Fruit fly (Drosophila melanogaster): ENCODE results near the gene CG9801.

The CG9801 gene

DNA sequence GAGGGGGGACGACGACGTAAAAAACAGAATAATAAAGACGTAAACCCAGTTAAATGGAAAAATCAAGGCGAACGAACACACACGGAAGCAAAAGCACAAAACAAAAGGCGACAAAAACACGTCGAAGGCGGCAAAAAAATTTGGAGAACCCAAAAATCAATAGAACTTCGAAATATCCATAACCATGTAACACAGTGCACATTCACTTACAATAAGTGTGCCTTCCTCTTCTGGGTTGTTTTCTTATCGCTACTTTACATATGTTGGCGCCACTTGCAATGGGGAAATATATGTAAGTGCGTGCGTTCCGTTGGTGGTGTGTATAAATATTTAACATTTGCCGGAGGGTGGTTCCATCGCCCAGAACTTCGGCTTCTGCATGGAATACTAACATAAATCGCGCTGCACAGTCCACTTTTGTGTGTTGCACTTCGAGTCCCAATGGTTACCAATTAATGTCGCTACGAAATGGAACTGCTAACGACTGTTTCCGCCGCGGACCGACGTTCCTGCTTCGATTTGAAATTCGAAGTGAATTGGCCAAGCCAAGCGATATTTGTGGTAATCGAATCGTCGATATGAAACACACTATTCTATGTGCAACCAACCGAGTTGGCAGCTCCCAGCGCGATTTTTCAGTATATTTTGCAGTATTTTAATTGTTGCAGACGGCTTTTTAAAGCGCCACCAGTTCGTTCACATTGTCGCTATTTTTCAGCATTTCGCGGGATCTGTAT is at the start of gene CG9801, which contains the start of gene Nasp:
Gene CG9801, minus strand, starts transcription at position 542 of the 737 bp plus-strand sequence.
Gene Nasp, plus strand, starts transcription at position 665 of the 737 bp plus-strand sequence.
- TF ChIP-seq Dll (optimal IDR thresholded peaks at IDR 0.05) (no peak), CG8478 (optimal IDR thresholded peaks at IDR 0.05) (no peak), usp (GFP tag; optimal IDR thresholded peaks at IDR 0.05) (no peak), pan (optimal IDR thresholded peaks at IDR 0.05) (no peak), EcR (GFP tag; optimal IDR thresholded peaks at IDR 0.05) (no peak), psq (optimal IDR thresholded peaks at IDR 0.05) (no peak)

DNA sequence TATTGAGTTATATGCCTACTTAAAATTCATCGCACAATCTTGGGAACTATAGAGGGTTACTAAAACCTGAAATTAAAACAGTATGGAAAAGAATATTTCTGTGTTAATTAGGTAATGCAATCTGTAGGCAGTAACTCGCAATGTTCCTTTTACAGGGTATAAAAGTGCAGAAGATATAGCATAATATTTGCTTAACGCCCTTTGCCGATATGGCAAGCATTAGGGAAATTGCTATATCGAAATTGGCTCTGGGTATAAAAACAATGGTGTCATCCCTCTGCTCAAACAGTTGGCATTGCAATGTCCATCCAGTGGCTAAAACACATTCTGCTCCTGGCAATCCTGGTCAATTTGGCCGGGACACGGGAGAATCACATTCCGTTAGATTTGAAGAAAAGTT is 46.9 kb upstream of the CG9801 start, which contains the start of gene Ir85a:
Gene Ir85a, plus strand, starts transcription at position 301 of the 400 bp plus-strand sequence.
- TF ChIP-seq usp (GFP tag; optimal IDR thresholded peaks at IDR 0.05) = no peak
- no peak for TF ChIP-seq Dll (optimal IDR thresholded peaks at IDR 0.05)
- no peak for TF ChIP-seq pan (optimal IDR thresholded peaks at IDR 0.05)
- TF ChIP-seq EcR (GFP tag; optimal IDR thresholded peaks at IDR 0.05) = no peak
- TF ChIP-seq CG8478 (optimal IDR thresholded peaks at IDR 0.05) = no peak
- no peak for TF ChIP-seq psq (optimal IDR thresholded peaks at IDR 0.05)

DNA sequence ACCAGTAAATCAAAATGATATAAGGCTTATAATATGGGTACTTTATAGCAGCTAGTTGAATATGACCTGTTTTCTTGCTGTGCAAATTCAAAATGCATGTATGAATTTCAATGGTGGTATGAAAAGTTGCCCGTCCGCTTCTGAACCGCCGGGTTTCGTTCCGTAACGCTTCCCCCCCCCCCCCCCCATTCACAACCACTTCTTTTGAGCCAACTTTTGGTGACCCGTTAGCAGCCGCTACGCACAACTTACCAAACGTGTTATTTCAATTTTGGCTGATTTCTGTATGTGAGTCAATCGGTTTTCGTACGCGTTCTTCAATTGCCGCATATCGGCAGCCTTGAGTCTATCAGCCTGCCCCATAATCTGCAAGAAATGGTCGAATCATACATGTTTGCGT is 46.3 kb upstream of the CG9801 start:
- TF ChIP-seq CG8478 (optimal IDR thresholded peaks at IDR 0.05) = no peak
- no peak for TF ChIP-seq pan (optimal IDR thresholded peaks at IDR 0.05)
- TF ChIP-seq psq (optimal IDR thresholded peaks at IDR 0.05) = no peak
- no peak for TF ChIP-seq usp (GFP tag; optimal IDR thresholded peaks at IDR 0.05)
- TF ChIP-seq EcR (GFP tag; optimal IDR thresholded peaks at IDR 0.05) = no peak
- TF ChIP-seq Dll (optimal IDR thresholded peaks at IDR 0.05) = no peak

DNA sequence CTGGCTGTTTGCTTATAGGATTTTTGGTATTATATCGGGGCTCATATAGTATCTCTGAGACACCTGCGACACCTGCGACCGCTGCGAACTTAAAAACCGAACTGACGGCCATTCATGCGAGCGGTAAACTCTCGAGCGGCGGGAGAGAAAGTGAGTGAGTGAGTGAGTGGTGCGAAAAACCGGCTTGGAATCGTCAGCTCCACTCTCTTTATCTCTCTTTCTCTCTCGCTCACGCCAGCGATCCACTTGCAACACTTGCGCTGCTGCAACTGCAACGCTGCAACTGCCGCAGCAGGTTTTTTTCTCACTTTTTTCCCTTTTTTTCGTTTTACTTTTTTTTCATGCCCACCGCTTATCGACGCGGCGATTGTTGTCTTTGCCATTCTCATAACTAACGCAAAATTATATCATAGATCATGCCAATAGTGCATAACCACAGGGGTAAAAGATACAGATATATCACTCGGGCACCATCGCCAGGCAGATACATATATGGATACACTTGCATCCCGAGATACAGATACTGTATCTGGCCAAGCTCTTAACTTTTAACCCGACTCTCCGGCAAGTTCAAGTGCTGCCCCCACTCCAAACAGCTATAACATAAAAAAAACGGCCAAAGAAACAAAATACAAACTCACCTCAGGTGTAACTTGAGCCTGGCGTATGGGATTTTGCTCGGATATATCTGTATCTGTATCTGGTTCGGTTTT is 45.1 kb upstream of the CG9801 start:
- TF ChIP-seq pan (optimal IDR thresholded peaks at IDR 0.05) (peak; percentile 39), Dll (optimal IDR thresholded peaks at IDR 0.05) (peak; percentile 16), EcR (GFP tag; optimal IDR thresholded peaks at IDR 0.05) (no peak)

DNA sequence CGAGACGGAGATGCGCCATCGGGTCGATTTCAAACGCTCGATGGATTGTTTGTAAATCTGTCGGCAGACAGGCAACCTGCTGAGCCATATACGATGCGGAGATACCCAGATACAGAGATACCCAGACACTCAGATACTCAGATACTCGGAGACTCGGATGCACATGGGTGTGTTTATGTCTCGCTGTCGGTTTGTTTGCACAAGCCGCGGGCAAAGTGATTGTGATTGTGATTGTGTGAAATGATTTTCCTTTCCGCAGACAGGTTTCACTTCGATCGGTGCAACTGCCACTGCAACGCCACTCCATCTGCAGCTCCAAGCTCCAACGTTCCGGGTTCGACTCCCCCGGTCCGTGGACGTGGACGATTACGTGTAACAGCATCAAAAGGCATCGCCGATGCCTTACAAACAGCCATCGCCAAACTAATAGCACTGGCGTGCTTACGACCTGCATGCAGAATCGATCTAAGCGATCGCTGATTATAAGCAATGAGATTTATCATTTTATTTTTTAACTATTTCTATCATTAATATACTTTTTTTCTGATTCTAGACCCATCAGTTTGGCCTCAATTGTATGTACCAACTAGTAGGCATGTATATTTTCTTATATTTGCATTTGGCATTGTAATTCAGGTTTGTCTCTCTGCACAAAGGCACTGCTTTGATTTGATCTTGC is 41.4 kb upstream of the CG9801 start:
- no peak for TF ChIP-seq psq (optimal IDR thresholded peaks at IDR 0.05)
- no peak for TF ChIP-seq CG8478 (optimal IDR thresholded peaks at IDR 0.05)
- no peak for TF ChIP-seq Dll (optimal IDR thresholded peaks at IDR 0.05)
- no peak for TF ChIP-seq usp (GFP tag; optimal IDR thresholded peaks at IDR 0.05)
- no peak for TF ChIP-seq pan (optimal IDR thresholded peaks at IDR 0.05)
- TF ChIP-seq EcR (GFP tag; optimal IDR thresholded peaks at IDR 0.05) = no peak

DNA sequence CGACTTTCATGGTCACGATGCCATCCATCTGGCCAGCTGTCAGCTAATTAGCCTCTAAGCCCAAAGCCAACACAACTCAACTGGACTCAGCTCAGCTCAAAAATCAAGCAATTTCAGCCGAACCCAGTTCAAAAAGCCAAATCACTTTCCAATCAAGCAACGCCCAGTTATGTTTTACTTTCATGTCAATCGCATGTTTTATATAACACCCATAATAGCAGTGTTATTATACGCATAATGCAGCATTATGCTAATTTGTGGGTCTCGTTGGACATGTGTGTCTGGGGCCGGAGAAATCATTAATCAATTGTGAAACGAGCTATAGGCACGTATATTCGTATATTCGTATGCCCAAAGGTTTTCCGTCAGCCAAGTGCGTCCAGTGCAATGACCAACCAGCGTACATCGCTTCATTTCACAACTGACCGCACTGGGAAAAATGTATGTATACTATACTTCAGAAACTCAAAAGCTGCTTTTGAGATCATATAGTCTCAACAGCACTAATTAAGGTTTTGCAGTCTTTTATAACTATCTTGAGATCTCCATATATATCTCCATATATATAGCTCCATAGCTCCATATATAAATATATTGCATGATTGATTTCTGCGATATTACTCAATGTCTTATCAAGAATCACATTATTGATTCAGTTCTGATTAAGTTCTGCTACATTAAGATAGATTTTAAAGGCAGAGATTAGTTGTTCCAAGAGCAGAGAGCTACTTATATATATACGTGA is 40.2 kb upstream of the CG9801 start:
- no peak for TF ChIP-seq Dll (optimal IDR thresholded peaks at IDR 0.05)
- no peak for TF ChIP-seq psq (optimal IDR thresholded peaks at IDR 0.05)
- TF ChIP-seq CG8478 (optimal IDR thresholded peaks at IDR 0.05) = no peak
- TF ChIP-seq pan (optimal IDR thresholded peaks at IDR 0.05) = no peak
- no peak for TF ChIP-seq usp (GFP tag; optimal IDR thresholded peaks at IDR 0.05)
- TF ChIP-seq EcR (GFP tag; optimal IDR thresholded peaks at IDR 0.05) = no peak

DNA sequence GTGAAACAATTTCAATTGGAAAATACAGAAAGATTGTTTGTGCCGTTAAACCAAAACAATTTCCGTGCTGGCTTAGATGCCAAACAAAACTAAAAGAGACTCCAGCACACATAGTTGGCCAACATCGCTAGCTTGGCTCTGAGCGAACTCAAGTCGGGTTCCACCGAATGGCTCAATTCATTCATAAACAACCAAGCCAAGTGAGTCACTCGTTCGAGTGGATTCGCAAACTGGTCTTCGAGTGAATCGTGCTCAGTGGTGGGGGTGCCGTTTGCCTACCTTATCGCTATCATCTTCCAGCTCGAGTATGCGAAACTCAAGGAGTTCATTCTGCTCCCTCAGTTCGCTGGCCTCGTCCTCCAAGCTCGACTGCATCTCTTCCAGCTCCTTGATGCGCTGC is 38.0 kb upstream of the CG9801 start:
- TF ChIP-seq Dll (optimal IDR thresholded peaks at IDR 0.05) (no peak), pan (optimal IDR thresholded peaks at IDR 0.05) (no peak), EcR (GFP tag; optimal IDR thresholded peaks at IDR 0.05) (no peak), CG8478 (optimal IDR thresholded peaks at IDR 0.05) (no peak), psq (optimal IDR thresholded peaks at IDR 0.05) (no peak), usp (GFP tag; optimal IDR thresholded peaks at IDR 0.05) (no peak)

DNA sequence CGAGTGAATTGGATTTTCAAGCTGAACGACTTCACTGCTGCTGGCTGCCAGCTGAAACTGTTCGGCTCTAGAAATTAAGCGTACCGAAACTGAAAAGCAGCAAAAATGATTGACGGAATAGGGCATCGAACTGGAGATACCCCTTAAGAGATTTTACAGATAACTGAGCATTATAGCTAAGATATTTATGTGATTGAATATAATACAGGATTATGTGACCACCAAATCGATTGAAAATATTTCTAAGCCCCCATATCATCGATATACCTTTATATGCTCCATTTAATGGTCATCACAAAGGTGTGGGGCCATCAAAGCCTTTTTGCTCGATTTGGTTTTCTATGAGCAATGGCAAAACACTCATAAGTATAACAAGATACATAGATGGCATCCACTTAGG is 37.3 kb upstream of the CG9801 start:
- TF ChIP-seq EcR (GFP tag; optimal IDR thresholded peaks at IDR 0.05) = no peak

DNA sequence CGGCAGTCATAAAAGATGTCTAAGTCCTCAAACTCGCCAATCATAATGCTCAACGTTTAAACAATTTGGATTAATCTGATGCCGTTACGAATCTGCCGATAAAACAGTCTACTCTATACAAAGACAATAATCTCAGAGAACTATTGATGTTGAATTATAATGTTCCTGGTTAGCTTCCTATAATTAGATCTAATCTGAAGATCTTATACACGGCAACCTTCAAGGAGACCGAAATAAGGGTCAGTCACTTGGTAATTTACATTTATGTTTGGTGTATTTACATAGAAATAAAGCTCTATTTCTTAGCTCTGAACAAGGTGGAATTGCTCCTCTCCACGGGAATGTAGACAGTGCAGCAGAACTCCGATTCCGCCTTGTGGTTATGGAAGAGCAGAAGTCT is 33.2 kb upstream of the CG9801 start, which contains the start of gene CG33189:
Gene CG33189, minus strand, starts transcription at position 101 of the 400 bp plus-strand sequence.
- TF ChIP-seq Dll (optimal IDR thresholded peaks at IDR 0.05) = no peak
- no peak for TF ChIP-seq EcR (GFP tag; optimal IDR thresholded peaks at IDR 0.05)
- no peak for TF ChIP-seq psq (optimal IDR thresholded peaks at IDR 0.05)
- no peak for TF ChIP-seq CG8478 (optimal IDR thresholded peaks at IDR 0.05)
- TF ChIP-seq usp (GFP tag; optimal IDR thresholded peaks at IDR 0.05) = no peak
- TF ChIP-seq pan (optimal IDR thresholded peaks at IDR 0.05) = no peak

DNA sequence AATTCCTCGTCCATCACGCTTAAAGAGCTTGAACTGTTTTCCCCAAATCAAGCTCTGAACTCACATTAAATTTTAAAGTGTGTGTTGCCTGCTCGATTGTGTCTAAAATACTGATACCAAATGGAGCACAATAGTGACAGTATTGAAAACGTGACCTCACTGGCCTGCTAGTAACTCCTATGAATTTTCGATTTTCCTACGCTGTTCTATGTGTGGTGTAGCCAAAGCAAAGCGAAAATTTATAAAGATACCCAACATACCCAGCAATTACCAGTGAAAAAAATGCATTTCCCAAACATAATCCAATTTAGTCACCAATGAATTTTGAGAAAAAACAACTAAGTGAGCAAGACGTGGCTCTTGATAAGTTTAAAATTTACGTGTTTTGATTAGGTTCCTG is 32.3 kb upstream of the CG9801 start, which contains the start of gene CG33191:
Gene CG33191, minus strand, starts transcription at position 101 of the 400 bp plus-strand sequence.
- TF ChIP-seq EcR (GFP tag; optimal IDR thresholded peaks at IDR 0.05) (no peak), usp (GFP tag; optimal IDR thresholded peaks at IDR 0.05) (no peak), Dll (optimal IDR thresholded peaks at IDR 0.05) (no peak), psq (optimal IDR thresholded peaks at IDR 0.05) (no peak), pan (optimal IDR thresholded peaks at IDR 0.05) (no peak), CG8478 (optimal IDR thresholded peaks at IDR 0.05) (no peak)

DNA sequence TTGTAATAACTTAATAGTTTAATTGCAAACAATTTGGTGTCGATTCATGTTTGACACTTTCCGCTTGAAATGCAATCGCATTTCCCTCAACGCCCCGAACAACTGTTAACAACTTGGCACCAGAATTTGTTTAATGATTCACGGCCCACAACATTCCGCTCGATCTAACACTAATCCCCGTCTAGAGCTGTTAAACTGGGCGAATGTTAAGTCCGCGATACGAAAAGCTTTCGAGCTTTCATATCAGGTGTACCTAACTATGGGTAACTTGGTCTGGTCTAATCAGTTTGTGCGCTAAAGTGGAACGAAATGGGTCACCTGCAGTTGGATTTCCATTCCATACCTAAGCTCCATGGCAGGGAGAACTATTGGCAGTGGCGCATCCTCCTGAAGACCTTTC is 25.7 kb upstream of the CG9801 start, which contains the start of gene CG34301:
Gene CG34301, plus strand, starts transcription at position 301 of the 400 bp plus-strand sequence.
- no peak for TF ChIP-seq Dll (optimal IDR thresholded peaks at IDR 0.05)
- TF ChIP-seq usp (GFP tag; optimal IDR thresholded peaks at IDR 0.05) = no peak
- no peak for TF ChIP-seq psq (optimal IDR thresholded peaks at IDR 0.05)
- no peak for TF ChIP-seq EcR (GFP tag; optimal IDR thresholded peaks at IDR 0.05)
- TF ChIP-seq CG8478 (optimal IDR thresholded peaks at IDR 0.05) = no peak
- TF ChIP-seq pan (optimal IDR thresholded peaks at IDR 0.05) = no peak

Measured in whole organism.